Fruit fly (Drosophila melanogaster): ENCODE results near the gene Klc.

The Klc gene

DNA sequence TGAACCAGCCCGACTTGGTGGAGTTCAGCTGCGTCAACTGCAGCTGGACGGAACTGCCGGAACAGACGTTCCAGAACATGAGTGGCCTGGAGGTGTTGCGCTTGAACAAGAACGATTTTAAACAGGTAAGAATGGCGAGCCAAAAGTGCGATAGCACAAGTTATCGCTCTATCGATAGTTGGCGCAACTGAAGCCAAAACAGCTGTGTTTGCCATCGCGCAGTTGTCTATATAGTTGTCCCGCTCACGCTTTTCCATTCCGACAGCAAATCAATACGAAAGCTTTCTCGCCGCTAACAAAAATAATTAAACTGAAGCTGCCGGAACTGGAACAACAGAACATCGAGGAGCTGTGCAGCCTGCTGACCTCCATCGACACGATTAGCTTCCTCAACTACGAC, 44.7 kb upstream of the Klc start (continued):
- TF ChIP-seq zf30C (GFP tag; optimal IDR thresholded peaks at IDR 0.05) (no peak), Nf-YB (GFP tag; optimal IDR thresholded peaks at IDR 0.05) (peak; percentile 65), Fer1 (GFP tag; optimal IDR thresholded peaks at IDR 0.05) (peak; percentile 36)

dm6 chr3L:12792933-12793448, 43.1 kb upstream of the Klc start:
- TF ChIP-seq eyg (GFP tag; optimal IDR thresholded peaks at IDR 0.05) (no peak), Rfx (GFP tag; IDR thresholded peaks at IDR 0.05) (peak; percentile 71), Doc3 (GFP tag; IDR thresholded peaks at IDR 0.05; ENCODE audit: partially characterized antibody) (no peak), NfI (GFP tag; optimal IDR thresholded peaks at IDR 0.05) (peak; percentile 30), CG12155 (GFP tag; optimal IDR thresholded peaks at IDR 0.05) (peak; percentile 42), CG31224 (GFP tag; IDR thresholded peaks at IDR 0.05) (0 out of 2 replicates have a peak, but pooled peaks have one; percentile 10), Hmr (GFP tag; optimal IDR thresholded peaks at IDR 0.05) (peak; percentile 68), Usf (GFP tag; optimal IDR thresholded peaks at IDR 0.05) (peak; percentile 12), CG7556 (GFP tag; optimal IDR thresholded peaks at IDR 0.05) (peak; percentile 79), Max (GFP tag; optimal IDR thresholded peaks at IDR 0.05) (peak; percentile 18), CG6689 (GFP tag; IDR thresholded peaks at IDR 0.05) (peak; percentile 60), vnd (GFP tag; IDR thresholded peaks at IDR 0.05; ENCODE audit: partially characterized antibody) (no peak), CG1233 (GFP tag; optimal IDR thresholded peaks at IDR 0.05) (peak; percentile 55), CG32767 (GFP tag; IDR thresholded peaks at IDR 0.05) (0 out of 2 replicates have a peak, but pooled peaks have one; percentile 33), sug (tag; optimal IDR thresholded peaks at IDR 0.05) (peak; percentile 56), CG14050 (GFP tag; IDR thresholded peaks at IDR 0.05) (0 out of 3 replicates have a peak, but pooled peaks have one; percentile 9), Abd-B (GFP tag; optimal IDR thresholded peaks at IDR 0.05) (peak; percentile 29), Hsf (GFP tag; optimal IDR thresholded peaks at IDR 0.05) (peak; percentile 21), CG2678 (tag; optimal IDR thresholded peaks at IDR 0.05) (peak; percentile 90), CG12391 (tag; optimal IDR thresholded peaks at IDR 0.05) (peak; percentile 74), Hr78 (GFP tag; optimal IDR thresholded peaks at IDR 0.05) (peak in 1 of 2 experiments; percentile 21), CG31441 (GFP tag; IDR thresholded peaks at IDR 0.05) (peak; percentile 56; the same call in 1 of the 2 replicates), Fer3 (tag; optimal IDR thresholded peaks at IDR 0.05) (peak; percentile 76), exex (tag; optimal IDR thresholded peaks at IDR 0.05) (peak; percentile 28), gce (GFP tag; IDR thresholded peaks at IDR 0.05) (no peak), Camta (GFP tag; optimal IDR thresholded peaks at IDR 0.05) (peak; percentile 48), lola (GFP tag; optimal IDR thresholded peaks at IDR 0.05) (peak in 1 of 3 experiments; percentile 48), CG13424 (tag; optimal IDR thresholded peaks at IDR 0.05) (peak; percentile 78), sd (tag; optimal IDR thresholded peaks at IDR 0.05) (peak; percentile 56), kni (GFP tag; optimal IDR thresholded peaks at IDR 0.05) (no peak), chif (GFP tag; optimal IDR thresholded peaks at IDR 0.05) (peak in 1 of 2 experiments; percentile 6), CG4424 (GFP tag; optimal IDR thresholded peaks at IDR 0.05) (peak; percentile 58), CG9609 (GFP tag; optimal IDR thresholded peaks at IDR 0.05) (peak; percentile 0), CG18599 (GFP tag; optimal IDR thresholded peaks at IDR 0.05) (peak; percentile 72), CG12659 (GFP tag; optimal IDR thresholded peaks at IDR 0.05) (peak; percentile 67), CG17385 (GFP tag; optimal IDR thresholded peaks at IDR 0.05) (peak; percentile 53), Dll (GFP tag; IDR thresholded peaks at IDR 0.05; ENCODE audit: partially characterized antibody) (no peak), CG1529 (GFP tag; optimal IDR thresholded peaks at IDR 0.05) (peak; percentile 15), nom (GFP tag; optimal IDR thresholded peaks at IDR 0.05) (peak; percentile 86), gt (GFP tag; IDR thresholded peaks at IDR 0.05) (no peak), CG7786 (GFP tag; optimal IDR thresholded peaks at IDR 0.05) (peak; percentile 8), Meics (GFP tag; optimal IDR thresholded peaks at IDR 0.05) (peak; percentile 79), BtbVII (GFP tag; optimal IDR thresholded peaks at IDR 0.05) (peak; percentile 20), lbe (GFP tag; optimal IDR thresholded peaks at IDR 0.05) (peak; percentile 64)
